Fruit fly (Drosophila melanogaster): ENCODE measurements around the gene Sf3b6.
"Not testable (repeated sequence)": the region's sequence is repeated elsewhere in the genome, so short reads cannot be mapped to it uniquely, and the experiment has no call there.

The Sf3b6 gene

DNA sequence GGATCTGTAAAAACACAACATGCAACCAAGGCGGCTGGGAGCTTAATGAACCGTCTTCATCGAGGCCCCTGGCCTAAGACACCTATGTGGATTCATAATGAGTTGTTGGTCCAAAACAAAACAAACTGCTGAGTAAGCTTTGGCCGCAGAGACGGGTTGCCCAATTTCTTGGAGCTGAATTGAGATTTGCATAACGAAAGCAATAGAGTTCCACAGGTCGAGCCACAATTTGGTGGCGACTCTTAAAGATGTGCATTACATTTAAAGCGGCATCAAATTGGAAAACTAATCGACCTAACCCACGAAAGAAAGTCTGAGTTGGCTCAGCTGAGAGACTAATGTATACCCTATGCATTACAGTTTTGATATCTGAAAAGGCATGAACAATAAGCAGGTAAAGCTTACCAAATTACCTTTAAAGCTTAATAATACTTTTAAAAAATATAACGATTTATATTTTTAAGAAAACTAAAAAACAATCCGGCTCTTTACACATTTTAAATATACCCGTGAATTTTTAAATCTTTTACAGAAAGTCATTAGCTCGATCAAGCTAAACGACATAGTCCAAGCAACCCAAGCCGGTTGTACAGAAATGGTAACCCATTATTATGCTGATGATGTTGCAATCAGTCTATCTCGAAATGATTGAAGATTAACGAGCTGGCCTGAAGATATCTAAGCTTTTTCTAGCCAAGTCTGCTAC is 35.5 kb downstream of the Sf3b6 start, which contains the start of gene CG13297:
TSS of gene CG13297 (minus strand) at position 51 of the 706 bp plus-strand sequence.
- TF ChIP-seq pan (optimal IDR thresholded peaks at IDR 0.05) (no peak), CG8478 (optimal IDR thresholded peaks at IDR 0.05) (no peak), usp (GFP tag; optimal IDR thresholded peaks at IDR 0.05) (no peak), psq (optimal IDR thresholded peaks at IDR 0.05) (no peak), EcR (GFP tag; optimal IDR thresholded peaks at IDR 0.05) (no peak), Dll (optimal IDR thresholded peaks at IDR 0.05) (no peak)

DNA sequence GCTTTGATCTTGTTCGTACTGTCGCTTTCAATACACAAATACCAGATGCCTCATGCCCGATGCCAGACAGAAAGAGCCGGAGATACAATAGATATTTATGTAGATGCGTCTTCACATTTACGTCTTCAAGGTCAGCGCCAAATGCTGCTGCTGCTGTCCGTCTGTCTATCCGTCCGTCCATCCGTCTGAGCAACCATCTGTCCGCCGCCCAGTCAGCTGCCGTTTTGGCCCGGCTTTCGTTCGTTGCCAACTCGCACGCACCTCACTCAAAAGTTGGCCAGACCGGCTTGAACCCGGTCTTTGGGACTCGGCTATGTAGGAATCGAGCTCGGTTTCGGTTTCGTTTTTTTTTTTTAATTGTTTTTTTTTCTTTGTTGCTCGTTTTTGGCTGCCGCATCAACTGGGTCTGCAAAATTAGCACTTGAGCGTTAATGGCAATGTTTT is 38.0 kb downstream of the Sf3b6 start:
- TF ChIP-seq CG8478 (optimal IDR thresholded peaks at IDR 0.05) (no peak), psq (optimal IDR thresholded peaks at IDR 0.05) (no peak), EcR (GFP tag; optimal IDR thresholded peaks at IDR 0.05) (no peak), Dll (optimal IDR thresholded peaks at IDR 0.05) (no peak), pan (optimal IDR thresholded peaks at IDR 0.05) (no peak), usp (GFP tag; optimal IDR thresholded peaks at IDR 0.05) (no peak)

DNA sequence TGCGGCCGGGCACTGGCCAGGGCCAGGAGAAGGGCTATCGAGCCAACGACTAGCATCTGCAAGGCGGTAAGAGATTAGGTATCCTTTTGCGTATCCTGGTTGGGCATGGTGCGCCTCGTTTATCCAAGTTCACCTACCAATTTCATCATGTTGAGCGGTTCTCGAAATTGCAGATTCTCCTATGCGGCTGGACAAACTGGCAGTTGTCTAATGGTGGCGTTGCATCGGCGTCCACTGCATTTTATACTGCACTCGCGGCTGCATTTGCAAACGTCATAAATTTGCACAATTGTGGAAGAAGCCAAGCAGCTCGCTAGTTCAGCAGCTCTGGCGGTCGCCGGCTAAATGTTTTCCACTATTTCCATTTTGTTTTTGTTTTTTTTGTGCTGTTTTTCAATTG is 40.4 kb downstream of the Sf3b6 start, which contains the start of gene Acp65Aa:
TSS of gene Acp65Aa (minus strand) at position 215 of the 400 bp plus-strand sequence.
- TF ChIP-seq EcR (GFP tag; optimal IDR thresholded peaks at IDR 0.05) (no peak), pan (optimal IDR thresholded peaks at IDR 0.05) (no peak), psq (optimal IDR thresholded peaks at IDR 0.05) (no peak), usp (GFP tag; optimal IDR thresholded peaks at IDR 0.05) (no peak), Dll (optimal IDR thresholded peaks at IDR 0.05) (no peak), CG8478 (optimal IDR thresholded peaks at IDR 0.05) (no peak)

DNA sequence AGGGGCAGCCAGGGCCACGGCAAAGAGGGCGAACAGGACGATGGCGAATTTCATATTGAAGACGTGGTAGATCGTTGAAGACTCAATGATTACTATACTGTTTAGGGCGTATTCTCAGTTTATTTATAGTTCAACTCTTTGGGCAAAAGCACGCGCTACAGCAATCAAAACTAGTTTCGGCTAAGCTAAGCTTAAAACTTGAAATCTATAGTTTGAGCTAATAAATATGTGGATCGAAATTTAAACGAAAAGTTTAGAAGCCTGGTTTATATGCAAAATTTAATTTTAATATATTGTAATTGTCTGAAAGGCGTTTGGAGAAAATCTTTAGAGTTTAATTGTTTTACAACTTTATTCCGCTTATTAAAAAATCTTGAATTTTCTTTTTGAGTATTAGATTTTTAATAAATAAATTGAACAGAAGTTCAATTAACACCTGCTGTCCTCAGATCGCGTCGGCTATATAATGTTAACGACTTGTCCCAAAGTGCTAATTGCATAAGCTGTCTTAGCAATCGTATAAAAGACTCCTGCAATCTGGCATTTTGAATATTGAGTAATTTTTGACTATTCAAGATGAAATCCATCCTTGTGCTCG is 42.1 kb downstream of the Sf3b6 start, which contains the start of the genes Cpr65Ax2 and Lcp65Aa:
TSS of gene Cpr65Ax2 (minus strand) at position 101 of the 598 bp plus-strand sequence.
TSS of gene Lcp65Aa (plus strand) at position 548 of the 598 bp plus-strand sequence.
- TF ChIP-seq Dll (optimal IDR thresholded peaks at IDR 0.05); usp (GFP tag; optimal IDR thresholded peaks at IDR 0.05); CG8478 (optimal IDR thresholded peaks at IDR 0.05): not testable (repeated sequence)

DNA sequence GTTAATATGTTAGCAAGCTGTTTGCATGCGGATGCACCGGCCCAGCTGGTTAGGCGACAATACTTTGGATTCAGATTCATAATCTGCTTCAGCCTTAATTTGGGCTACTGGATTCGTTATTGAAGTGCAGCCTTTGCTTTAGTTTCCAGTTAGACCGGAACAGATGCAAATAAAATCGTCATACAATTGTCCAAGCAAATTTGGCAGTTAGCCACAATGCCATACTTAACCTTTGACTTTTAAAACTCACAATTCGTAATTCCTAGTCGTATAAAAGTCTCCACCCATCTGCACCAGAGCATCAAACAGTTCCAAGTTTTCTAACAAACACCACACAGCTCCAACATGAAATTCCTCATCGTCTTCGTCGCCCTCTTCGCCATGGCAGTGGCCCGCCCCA is 43.7 kb downstream of the Sf3b6 start, which contains the start of gene Lcp65Ab1:
TSS of gene Lcp65Ab1 (plus strand) at position 301 of the 400 bp plus-strand sequence.
- TF ChIP-seq usp (GFP tag; optimal IDR thresholded peaks at IDR 0.05); EcR (GFP tag; optimal IDR thresholded peaks at IDR 0.05); CG8478 (optimal IDR thresholded peaks at IDR 0.05): not testable (repeated sequence)

DNA sequence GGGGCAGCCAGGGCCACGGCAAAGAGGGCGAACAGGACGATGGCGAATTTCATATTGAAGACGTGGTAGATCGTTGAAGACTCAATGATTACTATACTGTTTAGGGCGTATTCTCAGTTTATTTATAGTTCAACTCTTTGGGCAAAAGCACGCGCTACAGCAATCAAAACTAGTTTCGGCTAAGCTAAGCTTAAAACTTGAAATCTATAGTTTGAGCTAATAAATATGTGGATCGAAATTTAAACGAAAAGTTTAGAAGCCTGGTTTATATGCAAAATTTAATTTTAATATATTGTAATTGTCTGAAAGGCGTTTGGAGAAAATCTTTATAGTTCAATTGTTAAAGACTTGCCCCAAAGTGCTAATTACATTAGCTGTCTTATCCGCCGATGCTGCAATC is 45.1 kb downstream of the Sf3b6 start, which contains the start of gene Cpr65Ax1:
TSS of gene Cpr65Ax1 (minus strand) at position 101 of the 400 bp plus-strand sequence.
- not testable (repeated sequence) for TF ChIP-seq EcR (GFP tag; optimal IDR thresholded peaks at IDR 0.05); psq (optimal IDR thresholded peaks at IDR 0.05); usp (GFP tag; optimal IDR thresholded peaks at IDR 0.05)

DNA sequence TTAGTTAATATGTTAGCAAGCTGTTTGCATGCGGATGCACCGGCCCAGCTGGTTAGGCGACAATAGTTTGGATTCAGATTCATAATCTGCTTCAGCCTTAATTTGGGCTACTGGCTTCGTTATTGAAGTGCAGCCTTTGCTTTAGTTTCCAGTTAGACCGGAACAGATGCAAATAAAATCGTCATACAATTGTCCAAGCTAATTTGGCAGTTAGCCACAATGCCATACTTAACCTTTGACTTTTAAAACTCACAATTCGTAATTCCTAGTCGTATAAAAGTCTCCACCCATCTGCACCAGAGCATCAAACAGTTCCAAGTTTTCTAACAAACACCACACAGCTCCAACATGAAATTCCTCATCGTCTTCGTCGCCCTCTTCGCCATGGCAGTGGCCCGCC is 46.6 kb downstream of the Sf3b6 start, which contains the start of gene Lcp65Ab2:
TSS of gene Lcp65Ab2 (plus strand) at position 301 of the 400 bp plus-strand sequence.
- not testable (repeated sequence) for TF ChIP-seq usp (GFP tag; optimal IDR thresholded peaks at IDR 0.05); pan (optimal IDR thresholded peaks at IDR 0.05); EcR (GFP tag; optimal IDR thresholded peaks at IDR 0.05)

DNA sequence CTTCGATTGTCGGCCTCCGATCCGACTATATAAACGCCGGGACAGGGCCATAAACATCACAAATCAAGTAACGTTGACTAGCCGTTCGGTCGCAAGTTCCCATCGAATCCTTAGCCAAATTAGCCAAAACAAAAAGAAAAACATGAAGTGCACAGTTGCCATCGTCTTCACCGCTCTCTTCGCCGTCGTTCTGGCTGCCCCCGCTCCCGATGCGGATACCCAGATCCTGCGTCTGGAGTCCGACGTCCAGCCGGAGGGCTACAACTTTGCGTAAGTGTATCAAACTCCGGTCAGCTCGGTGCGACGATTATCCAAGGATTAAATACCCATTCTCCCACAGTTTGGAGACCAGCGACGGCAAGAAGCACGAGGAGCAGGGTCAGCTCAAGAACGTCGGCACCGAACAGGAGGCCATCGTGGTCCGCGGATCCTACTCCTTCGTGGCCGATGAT is 48.2 kb downstream of the Sf3b6 start, which contains the start of gene Lcp65Ac:
TSS of gene Lcp65Ac (plus strand) at position 51 of the 452 bp plus-strand sequence.
- TF ChIP-seq EcR (GFP tag; optimal IDR thresholded peaks at IDR 0.05) (no peak), usp (GFP tag; optimal IDR thresholded peaks at IDR 0.05) (no peak), pan (optimal IDR thresholded peaks at IDR 0.05) (no peak), psq (optimal IDR thresholded peaks at IDR 0.05) (no peak), Dll (optimal IDR thresholded peaks at IDR 0.05) (no peak), CG8478 (optimal IDR thresholded peaks at IDR 0.05) (no peak)

DNA sequence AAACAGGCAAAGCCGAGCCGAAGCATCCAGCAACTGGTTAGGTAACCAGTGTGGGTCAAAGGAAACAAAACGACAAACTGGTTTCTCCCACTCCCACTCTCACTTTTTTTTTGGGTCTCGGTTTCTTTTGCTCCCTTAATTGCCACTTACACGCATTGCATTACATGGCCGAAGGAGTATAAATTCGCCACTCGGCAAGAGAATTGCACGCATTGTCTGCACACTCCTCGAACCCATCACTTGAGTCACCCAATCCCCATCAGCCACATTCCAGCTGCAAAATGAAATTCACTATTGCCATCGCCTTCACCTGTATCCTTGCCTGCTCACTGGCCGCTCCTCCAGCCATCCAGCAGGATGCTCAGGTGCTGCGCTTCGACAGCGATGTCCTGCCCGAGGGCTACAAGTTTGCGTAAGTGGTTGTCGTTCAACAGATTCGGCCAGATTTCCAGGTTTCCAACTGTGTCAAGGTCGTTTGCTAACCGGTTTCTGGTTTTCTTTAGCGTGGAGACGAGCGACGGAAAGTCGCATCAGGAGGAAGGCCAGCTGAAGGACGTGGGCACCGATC is 49.7 kb downstream of the Sf3b6 start, which contains the start of gene Lcp65Ad:
TSS of gene Lcp65Ad (plus strand) at position 208 of the 568 bp plus-strand sequence.
- peak; percentile 37 for TF ChIP-seq Dll (optimal IDR thresholded peaks at IDR 0.05)
- TF ChIP-seq psq (optimal IDR thresholded peaks at IDR 0.05), result no peak
- no peak for TF ChIP-seq usp (GFP tag; optimal IDR thresholded peaks at IDR 0.05)

DNA sequence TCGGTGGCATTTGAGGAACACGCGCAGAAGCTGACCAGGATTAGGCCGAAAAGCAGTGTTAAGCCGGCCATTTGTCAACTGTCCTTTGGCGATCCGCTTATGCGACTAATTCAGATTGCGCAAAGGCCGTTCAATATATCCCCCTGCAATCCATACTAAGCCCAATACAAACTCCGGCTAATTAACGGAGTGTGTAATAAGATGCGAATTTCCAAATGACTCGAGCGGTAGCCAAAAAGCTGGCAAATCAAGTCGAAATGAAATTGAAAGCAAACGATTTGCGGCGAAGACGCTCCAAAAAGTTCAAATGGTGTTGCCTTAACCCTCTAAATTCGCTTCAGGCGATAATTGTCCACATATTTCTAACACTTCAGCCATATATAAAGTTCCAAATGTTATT is 50.7 kb downstream of the Sf3b6 start, which contains the start of gene Cpr65Aw:
TSS of gene Cpr65Aw (minus strand) at position 101 of the 400 bp plus-strand sequence.
- no peak for TF ChIP-seq CG8478 (optimal IDR thresholded peaks at IDR 0.05)
- TF ChIP-seq pan (optimal IDR thresholded peaks at IDR 0.05), result no peak
- TF ChIP-seq usp (GFP tag; optimal IDR thresholded peaks at IDR 0.05), result no peak
- TF ChIP-seq psq (optimal IDR thresholded peaks at IDR 0.05), result no peak
- no peak for TF ChIP-seq Dll (optimal IDR thresholded peaks at IDR 0.05)
- TF ChIP-seq EcR (GFP tag; optimal IDR thresholded peaks at IDR 0.05), result no peak
